Fruit fly (Drosophila melanogaster) whole organism, wandering third instar larva: ENCODE results near the gene SecS.
A peak's percentile ranks its signal among the peaks of the same experiment; 100 is the strongest.

ENCODE experiments used
- Abd-B ChIP-seq: fragments of >200 bp; optimal IDR thresholded peaks from 2 replicates; lab custom pipeline; 2017; ENCODE audit warnings: missing biosample characterization, missing genetic modification characterization
- CG32264 ChIP-seq: fragments of 200-800 bp; sonication (Bioruptor generic); optimal IDR thresholded peaks from 2 replicates; lab custom pipeline; 2016; ENCODE audit warnings: missing biosample characterization, missing genetic modification characterization
- CG9705 ChIP-seq: fragments of 200-800 bp; sonication (Bioruptor generic); optimal IDR thresholded peaks from 2 replicates; lab custom pipeline; 2018; ENCODE audit warnings: missing biosample characterization, mild to moderate bottlenecking, missing genetic modification characterization
- CrebA ChIP-seq: fragments of 200-800 bp; sonication (Bioruptor generic); optimal IDR thresholded peaks from 2 replicates; lab custom pipeline; 2016; ENCODE audit warnings: missing biosample characterization, mild to moderate bottlenecking, missing genetic modification characterization, borderline replicate concordance
- Dfd ChIP-seq: fragments of >200 bp; optimal IDR thresholded peaks from 2 replicates; lab custom pipeline; 2017; ENCODE audit warnings: missing biosample characterization, missing genetic modification characterization
- Dif ChIP-seq: fragments of 200-275, 200-300 bp; sonication (Bioruptor generic); optimal IDR thresholded peaks from 2 replicates; lab custom pipeline; 2018; ENCODE audit warnings: missing biosample characterization, missing genetic modification characterization; ENCODE audit not compliant: partially characterized antibody
- GATAd ChIP-seq: sonication (Bioruptor generic); optimal IDR thresholded peaks from 2 replicates; lab custom pipeline; 2016; ENCODE audit warnings: missing biosample characterization, missing genetic modification characterization
- Hnf4 ChIP-seq: fragments of 200-800 bp; sonication (Bioruptor generic); optimal IDR thresholded peaks from 2 replicates; lab custom pipeline; 2016; ENCODE audit warnings: missing biosample characterization, mild to moderate bottlenecking, missing genetic modification characterization
- Hr78 ChIP-seq: fragments of >200 bp; optimal IDR thresholded peaks from 2 replicates; lab custom pipeline; 2017; ENCODE audit warnings: missing biosample characterization, missing genetic modification characterization
- Hr83 ChIP-seq: fragments of 200-300 bp; sonication (Bioruptor generic); optimal IDR thresholded peaks from 2 replicates; lab custom pipeline; 2016; ENCODE audit warnings: missing biosample characterization, mild to moderate bottlenecking, missing genetic modification characterization, moderate library complexity; ENCODE audit not compliant: poor library complexity, severe bottlenecking
- Jra ChIP-seq: sonication (Bioruptor generic); optimal IDR thresholded peaks from 2 replicates; lab custom pipeline; 2016; ENCODE audit warnings: missing biosample characterization, missing genetic modification characterization
- Mio ChIP-seq: sonication (Bioruptor generic); optimal IDR thresholded peaks from 2 replicates; lab custom pipeline; 2016; ENCODE audit warnings: missing biosample characterization, missing genetic modification characterization
- Myc ChIP-seq: fragments of >200 bp; optimal IDR thresholded peaks from 2 replicates; lab custom pipeline; 2017
- N ChIP-seq: fragments of >200 bp; optimal IDR thresholded peaks from 2 replicates; lab custom pipeline; 2018; ENCODE audit warnings: missing biosample characterization, missing external identifiers, missing genetic modification characterization
- OdsH ChIP-seq: fragments of 200-800 bp; sonication (Bioruptor generic); optimal IDR thresholded peaks from 2 replicates; lab custom pipeline; 2016; ENCODE audit warnings: missing biosample characterization, mild to moderate bottlenecking, missing genetic modification characterization
- Rel ChIP-seq, 2 experiments: fragments of 200-800 bp; sonication (Bioruptor generic) in 1 of 2; optimal IDR thresholded peaks; 2 replicates in 1 of 2; 3 replicates in 1 of 2; lab custom pipeline; 2016 to 2019; ENCODE audit warnings: mild to moderate bottlenecking in 2 of 2, missing biosample characterization in 2 of 2, missing genetic modification characterization in 2 of 2, moderate library complexity in 1 of 2
- Sp1 ChIP-seq: fragments of 200-800 bp; sonication (Bioruptor generic); optimal IDR thresholded peaks from 3 replicates; lab custom pipeline; 2019; ENCODE audit warnings: missing biosample characterization, mild to moderate bottlenecking, missing genetic modification characterization, moderate library complexity
- Vsx2 ChIP-seq: fragments of 200-300, 225-300 bp; sonication (Bioruptor generic); optimal IDR thresholded peaks from 2 replicates; lab custom pipeline; 2018; ENCODE audit warnings: missing biosample characterization, missing genetic modification characterization; ENCODE audit not compliant: partially characterized antibody
- br ChIP-seq: fragments of 200-800 bp; sonication (Bioruptor generic); optimal IDR thresholded peaks from 2 replicates; lab custom pipeline; 2016; ENCODE audit warnings: missing biosample characterization, missing genetic modification characterization
- brk ChIP-seq: fragments of 200-800 bp; sonication (Bioruptor generic); optimal IDR thresholded peaks from 2 replicates; lab custom pipeline; 2016; ENCODE audit warnings: missing biosample characterization, mild to moderate bottlenecking, missing genetic modification characterization
- dl ChIP-seq, 2 experiments: fragments of 175-275, 200-275 bp in 1 of 2; fragments of 200-275 bp in 1 of 2; sonication (Bioruptor generic); optimal IDR thresholded peaks; lab custom pipeline; 2018; ENCODE audit warnings: mild to moderate bottlenecking in 2 of 2, missing biosample characterization in 2 of 2, missing genetic modification characterization in 2 of 2, moderate library complexity in 2 of 2; ENCODE audit not compliant: partially characterized antibody in 2 of 2, insufficient read depth in 1 of 2
- dmrt93B ChIP-seq: fragments of 200-800 bp; sonication (Bioruptor generic); optimal IDR thresholded peaks from 2 replicates; lab custom pipeline; 2018; ENCODE audit warnings: missing biosample characterization, mild to moderate bottlenecking, missing genetic modification characterization
- dsf ChIP-seq: sonication (Bioruptor generic); optimal IDR thresholded peaks from 2 replicates; lab custom pipeline; 2016; ENCODE audit warnings: missing biosample characterization, missing genetic modification characterization, borderline replicate concordance
- ey ChIP-seq: fragments of 200-800 bp; sonication (Bioruptor generic); optimal IDR thresholded peaks from 2 replicates; lab custom pipeline; 2016; ENCODE audit warnings: missing biosample characterization, missing genetic modification characterization
- foxo ChIP-seq, 2 experiments: fragments of 200-800 bp; sonication (Bioruptor generic); optimal IDR thresholded peaks; 2 replicates in 1 of 2; 3 replicates in 1 of 2; lab custom pipeline; 2016 to 2017; ENCODE audit warnings: missing biosample characterization in 2 of 2, missing genetic modification characterization in 2 of 2
- fru ChIP-seq: fragments of 200-800 bp; sonication (Bioruptor generic); optimal IDR thresholded peaks from 3 replicates; lab custom pipeline; 2016; ENCODE audit warnings: missing biosample characterization, mild to moderate bottlenecking, missing genetic modification characterization
- h ChIP-seq: fragments of 200-800 bp; sonication (Bioruptor generic); optimal IDR thresholded peaks from 3 replicates; lab custom pipeline; 2016; ENCODE audit warnings: missing biosample characterization, mild to moderate bottlenecking, missing genetic modification characterization
- jim ChIP-seq: fragments of 175-275, 200-325 bp; sonication (Bioruptor generic); optimal IDR thresholded peaks from 2 replicates; lab custom pipeline; 2016; ENCODE audit warnings: missing biosample characterization, mild to moderate bottlenecking, missing genetic modification characterization
- lola ChIP-seq: fragments of >200 bp; optimal IDR thresholded peaks from 2 replicates; lab custom pipeline; 2017; ENCODE audit warnings: missing biosample characterization, missing genetic modification characterization
- pan ChIP-seq: fragments of >200 bp; optimal IDR thresholded peaks from 2 replicates; lab custom pipeline; 2017
- psq ChIP-seq: fragments of 200-800 bp; sonication (Bioruptor generic); optimal IDR thresholded peaks from 3 replicates; lab custom pipeline; 2017; ENCODE audit warnings: missing biosample characterization, mild to moderate bottlenecking, missing genetic modification characterization, moderate library complexity
- rgr ChIP-seq: fragments of 200-800 bp; sonication (Bioruptor generic); optimal IDR thresholded peaks from 3 replicates; lab custom pipeline; 2016; ENCODE audit warnings: missing biosample characterization, mild to moderate bottlenecking, missing genetic modification characterization
- sage ChIP-seq: fragments of 200-800 bp; sonication (Bioruptor generic); optimal IDR thresholded peaks from 2 replicates; lab custom pipeline; 2016; ENCODE audit warnings: missing biosample characterization, mild to moderate bottlenecking, missing genetic modification characterization
- sv ChIP-seq: fragments of 200-800 bp; sonication (Bioruptor generic); optimal IDR thresholded peaks from 3 replicates; lab custom pipeline; 2016; ENCODE audit warnings: missing biosample characterization, missing genetic modification characterization
- tai ChIP-seq: sonication (Bioruptor generic); optimal IDR thresholded peaks from 2 replicates; lab custom pipeline; 2016; ENCODE audit warnings: missing biosample characterization, missing genetic modification characterization
- usp ChIP-seq: fragments of >200 bp; optimal IDR thresholded peaks from 2 replicates; lab custom pipeline; 2017; ENCODE audit warnings: missing biosample characterization, missing genetic modification characterization
- woc ChIP-seq: sonication (Bioruptor generic); optimal IDR thresholded peaks from 2 replicates; lab custom pipeline; 2016; ENCODE audit warnings: missing biosample characterization, mild to moderate bottlenecking, missing genetic modification characterization

SecS gene

dm6 chr3R:5620387-5620956 is 19.2 kb downstream of the SecS start (continued):
- no peak for TF ChIP-seq jim (GFP tag; lab: Kevin White, UChicago)
- peak; percentile 60 for TF ChIP-seq sv (GFP tag; lab: Kevin White, UChicago)
- peak; percentile 58 for TF ChIP-seq psq (GFP tag; lab: Kevin White, UChicago)

DNA sequence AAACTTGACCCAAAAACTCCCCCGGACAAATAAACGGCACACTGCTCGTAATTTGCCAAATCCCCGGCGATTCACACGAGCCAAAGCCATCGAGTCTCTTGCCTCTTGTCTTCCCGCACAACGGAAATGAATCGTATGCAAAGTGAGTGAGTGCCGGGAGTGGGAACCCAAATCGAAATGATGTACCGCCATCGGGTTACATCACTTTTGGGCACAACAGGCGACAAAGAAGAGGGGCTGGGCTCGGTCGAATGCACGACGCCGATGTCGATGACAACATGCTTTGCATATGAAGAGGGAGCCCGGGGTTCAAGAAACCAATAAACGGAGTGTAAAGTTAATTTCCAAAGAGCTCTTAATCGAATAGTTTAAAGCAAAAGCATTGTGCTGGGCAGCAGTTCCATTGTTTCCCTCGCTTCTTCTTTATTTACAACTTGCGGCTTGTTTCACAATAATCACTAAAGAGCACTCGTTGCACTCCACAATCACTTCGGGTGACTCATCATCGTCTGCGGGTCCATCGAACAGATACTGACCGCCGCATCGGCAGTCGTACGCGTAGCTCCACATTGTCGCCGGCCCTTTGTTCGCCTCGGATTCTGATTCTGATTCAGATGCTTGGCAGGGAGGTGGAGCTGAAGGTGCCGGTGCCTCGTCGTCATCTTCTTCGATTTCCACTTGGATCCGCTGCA is 20.6 kb downstream of the SecS start:
- TF ChIP-seq N (GFP tag; lab: Kevin White, UChicago): no peak
- TF ChIP-seq Abd-B (GFP tag; lab: Kevin White, UChicago): no peak
- no peak for TF ChIP-seq Rel (GFP tag; optimal IDR thresholded peaks at IDR 0.05; lab: Kevin White, UChicago)
- peak; percentile 15 for TF ChIP-seq Rel (tag; optimal IDR thresholded peaks at IDR 0.05; lab: Kevin White, UChicago)
- no peak for TF ChIP-seq brk

- TF ChIP-seq Mio: no peak
- TF ChIP-seq dsf (GFP tag; lab: Kevin White, UChicago): no peak
- TF ChIP-seq woc (GFP tag; lab: Kevin White, UChicago): no peak
- TF ChIP-seq CG9705 (GFP tag; lab: Kevin White, UChicago): no peak
- no peak for TF ChIP-seq Sp1
- no peak for TF ChIP-seq brk
- TF ChIP-seq usp (GFP tag; lab: Kevin White, UChicago): no peak
- no peak for TF ChIP-seq foxo (GFP tag; optimal IDR thresholded peaks at IDR 0.05; lab: Kevin White, UChicago)
- TF ChIP-seq Hnf4 (GFP tag; lab: Kevin White, UChicago): no peak
- no peak for TF ChIP-seq tai
- no peak for TF ChIP-seq Dif (GFP tag; lab: Kevin White, UChicago)
- no peak for TF ChIP-seq Jra
- no peak for TF ChIP-seq CrebA (GFP tag; lab: Kevin White, UChicago)
- TF ChIP-seq jim (GFP tag; lab: Kevin White, UChicago): no peak
- TF ChIP-seq sv (GFP tag; lab: Kevin White, UChicago): no peak
- TF ChIP-seq Hr78 (GFP tag; lab: Kevin White, UChicago): no peak
- no peak for TF ChIP-seq psq (GFP tag; lab: Kevin White, UChicago)
- TF ChIP-seq br: no peak
Observed at dm6 chr3R:5622406-5622752, 21.1 kb downstream of the SecS start.

- TF ChIP-seq dsf (GFP tag; lab: Kevin White, UChicago): peak; percentile 41
- peak; percentile 72 for TF ChIP-seq fru (GFP tag; lab: Kevin White, UChicago)
- TF ChIP-seq CG9705 (GFP tag; lab: Kevin White, UChicago): peak; percentile 66
- no peak for TF ChIP-seq Myc (lab: Kevin White, UChicago)
- no peak for TF ChIP-seq usp (GFP tag; lab: Kevin White, UChicago)
- peak; percentile 80 for TF ChIP-seq h
- no peak for TF ChIP-seq pan (lab: Kevin White, UChicago)
- TF ChIP-seq N (GFP tag; lab: Kevin White, UChicago): no peak
- peak; percentile 42 for TF ChIP-seq sage (GFP tag; lab: Kevin White, UChicago)
- TF ChIP-seq rgr: peak; percentile 84
- TF ChIP-seq Vsx2 (GFP tag; lab: Kevin White, UChicago): no peak
- TF ChIP-seq woc (GFP tag; lab: Kevin White, UChicago): peak; percentile 36
- TF ChIP-seq Rel (GFP tag; optimal IDR thresholded peaks at IDR 0.05; lab: Kevin White, UChicago): no peak
- TF ChIP-seq Rel (tag; optimal IDR thresholded peaks at IDR 0.05; lab: Kevin White, UChicago): peak; percentile 25
- TF ChIP-seq Abd-B (GFP tag; lab: Kevin White, UChicago): no peak
- TF ChIP-seq ey (GFP tag; lab: Kevin White, UChicago): peak; percentile 33
- TF ChIP-seq br: peak; percentile 71
- TF ChIP-seq GATAd (GFP tag; lab: Kevin White, UChicago): no peak
- peak; percentile 12 for TF ChIP-seq Mio
- TF ChIP-seq foxo (GFP tag; optimal IDR thresholded peaks at IDR 0.05; lab: Kevin White, UChicago): peak; percentile 21 to 68
- TF ChIP-seq CrebA (GFP tag; lab: Kevin White, UChicago): no peak
- TF ChIP-seq dmrt93B (GFP tag; lab: Kevin White, UChicago): peak; percentile 36
- TF ChIP-seq Hr83 (GFP tag; lab: Kevin White, UChicago): peak; percentile 97
- TF ChIP-seq tai: no peak
- no peak for TF ChIP-seq Hr78 (GFP tag; lab: Kevin White, UChicago)
- peak; percentile 70 for TF ChIP-seq Sp1
- TF ChIP-seq CG32264 (GFP tag; lab: Kevin White, UChicago): peak; percentile 62
- TF ChIP-seq sv (GFP tag; lab: Kevin White, UChicago): peak; percentile 14
- TF ChIP-seq Dif (GFP tag; lab: Kevin White, UChicago): no peak
- TF ChIP-seq Jra: peak; percentile 87
- TF ChIP-seq OdsH (GFP tag; lab: Kevin White, UChicago): peak; percentile 79
- no peak for TF ChIP-seq psq (GFP tag; lab: Kevin White, UChicago)
- TF ChIP-seq Dfd (GFP tag; lab: Kevin White, UChicago): no peak
- no peak for TF ChIP-seq dl (GFP tag; optimal IDR thresholded peaks at IDR 0.05; lab: Kevin White, UChicago; ENCODE audit: insufficient read depth in 1 of 2, partially characterized antibody in 2 of 2)
- peak; percentile 82 for TF ChIP-seq brk
- TF ChIP-seq lola (GFP tag; lab: Kevin White, UChicago): no peak
- peak; percentile 75 for TF ChIP-seq jim (GFP tag; lab: Kevin White, UChicago)
- peak; percentile 89 for TF ChIP-seq Hnf4 (GFP tag; lab: Kevin White, UChicago)
Observed at dm6 chr3R:5622985-5623630, 21.9 kb downstream of the SecS start.
